Worm (Caenorhabditis elegans): ENCODE data around the gene unc-53.
"Not testable (repeated sequence)": the region's sequence is repeated elsewhere in the genome, so short reads cannot be mapped to it uniquely, and the experiment has no call there.

Gene unc-53

DNA sequence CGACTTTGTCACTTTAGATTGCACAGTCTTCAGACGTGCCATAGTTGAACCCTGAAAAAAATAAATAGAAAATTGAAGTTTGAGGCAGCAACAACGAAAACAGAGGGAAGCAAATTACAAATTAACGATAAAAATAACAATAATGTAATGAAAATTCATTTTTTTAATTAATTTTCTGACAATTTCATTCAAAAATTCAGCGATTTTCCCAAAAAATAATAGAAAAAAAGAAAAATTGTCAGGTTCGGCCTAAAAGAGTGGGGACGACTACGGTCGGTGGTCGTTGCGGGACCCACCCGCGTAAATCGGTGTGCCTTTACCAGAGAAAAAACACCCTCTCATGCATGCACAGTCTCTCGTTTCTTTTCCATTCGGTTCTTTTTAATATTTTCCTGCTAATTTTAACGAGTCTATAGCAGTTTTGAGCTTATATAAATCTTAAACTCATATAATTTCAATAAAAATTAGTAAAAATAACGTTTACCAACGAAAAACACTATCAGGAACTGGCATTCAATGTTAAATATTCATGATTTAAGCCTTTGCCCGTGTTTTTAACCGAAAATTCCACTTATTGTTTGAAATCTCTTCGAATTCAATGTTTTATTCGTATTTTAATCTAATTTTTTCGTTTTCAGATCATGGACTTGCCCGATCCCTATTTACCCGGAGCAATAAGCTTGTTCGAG, 37.2 kb upstream of the unc-53 start, which contains the start of the genes rps-9 and lsm-1 (continued):
- TF ChIP-seq nhr-11 (tag; optimal IDR thresholded peaks at IDR 0.05) (no peak), fos-1 (tag; optimal IDR thresholded peaks at IDR 0.05) (peak; percentile 42), sup-37 (GFP tag; optimal IDR thresholded peaks at IDR 0.05) (no peak), lin-15B (tag; optimal IDR thresholded peaks at IDR 0.05) (peak; percentile 10), hpl-2 (GFP tag; optimal IDR thresholded peaks at IDR 0.05) (no peak), alr-1 (tag; optimal IDR thresholded peaks at IDR 0.05; ENCODE audit: borderline replicate concordance) (no peak), mef-2 (tag; optimal IDR thresholded peaks at IDR 0.05) (no peak), unc-30 (tag; optimal IDR thresholded peaks at IDR 0.05) (no peak), snpc-4 (tag; optimal IDR thresholded peaks at IDR 0.05) (peak; percentile 38), unc-62 (GFP tag; optimal IDR thresholded peaks at IDR 0.05) (no peak), sptf-1 (tag; optimal IDR thresholded peaks at IDR 0.05) (no peak), lin-35 (GFP tag; optimal IDR thresholded peaks at IDR 0.05) (peak; percentile 84 to 87), pag-3 (tag; optimal IDR thresholded peaks at IDR 0.05; ENCODE audit: borderline replicate concordance, insufficient read depth) (no peak)

- TF ChIP-seq lsy-2 (tag; optimal IDR thresholded peaks at IDR 0.05) (peak in 1 of 2 experiments; percentile 49), C34B4.2 (tag; optimal IDR thresholded peaks at IDR 0.05) (no peak), mdl-1 (tag; optimal IDR thresholded peaks at IDR 0.05) (no peak), nhr-19 (GFP tag; conservative IDR thresholded peaks at IDR 0.05) (no peak), efl-1 (optimal IDR thresholded peaks at IDR 0.05) (no peak), efl-1 (GFP tag; optimal IDR thresholded peaks at IDR 0.05 in 1 of 2) (peak in 1 of 2 experiments; percentile 25)
Measured at ce11 chrII:11125059-11125594, 35.9 kb upstream of the unc-53 start.

DNA sequence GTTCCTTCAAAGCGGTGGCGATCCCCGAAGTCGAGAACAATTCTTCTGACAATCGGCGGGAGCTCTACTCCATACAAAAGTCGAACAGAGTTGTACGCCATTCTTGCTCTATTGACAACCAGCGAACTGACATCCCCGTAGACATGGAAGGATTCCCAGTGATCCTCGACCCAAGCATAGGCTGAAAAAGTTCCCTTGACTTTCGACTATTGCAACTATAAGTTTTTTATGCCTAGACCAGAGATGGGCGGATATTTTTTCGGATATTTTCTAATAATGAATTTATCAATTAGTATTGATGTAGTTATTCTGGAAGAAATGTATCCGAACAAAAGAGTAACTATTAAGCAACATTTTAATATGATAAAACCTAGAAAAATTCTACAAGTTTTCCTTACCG, 32.5 kb upstream of the unc-53 start, which contains the start of gene W10C6.2:
Gene W10C6.2 (minus strand): TSS at position 101 of the 400 bp plus-strand sequence.
- not testable (repeated sequence) for TF ChIP-seq pax-3 (tag; optimal IDR thresholded peaks at IDR 0.05); efl-1 (optimal IDR thresholded peaks at IDR 0.05); efl-1 (GFP tag; optimal IDR thresholded peaks at IDR 0.05 in 1 of 2); rnt-1 (tag; optimal IDR thresholded peaks at IDR 0.05)

DNA sequence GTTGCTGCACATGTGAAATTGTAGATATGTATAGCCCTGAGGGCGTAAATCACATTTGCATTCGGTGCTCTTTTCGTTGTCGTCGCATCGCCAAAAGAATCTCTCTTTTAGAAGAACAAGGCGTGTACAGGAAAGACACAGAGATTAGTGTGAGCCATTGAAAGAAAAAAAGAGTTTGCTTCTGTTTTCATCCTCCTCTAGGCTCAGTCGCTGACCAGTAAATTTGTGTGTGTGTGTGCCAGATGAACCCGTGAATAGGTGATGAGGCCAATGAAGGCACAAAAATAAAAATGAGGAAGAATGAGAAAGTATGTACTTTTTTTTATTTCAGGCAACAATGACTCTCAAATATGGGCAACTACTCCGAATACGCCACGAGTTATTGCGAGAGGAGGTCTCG, 23.2 kb upstream of the unc-53 start, which contains the start of gene mat-2:
Gene mat-2 (plus strand): TSS at position 301 of the 400 bp plus-strand sequence.
- TF ChIP-seq efl-1 (optimal IDR thresholded peaks at IDR 0.05) (no peak), efl-1 (GFP tag; optimal IDR thresholded peaks at IDR 0.05 in 1 of 2) (peak in 1 of 2 experiments; percentile 68), tlp-1 (tag; optimal IDR thresholded peaks at IDR 0.05) (no peak), swsn-7 (tag; optimal IDR thresholded peaks at IDR 0.05) (no peak), sup-37 (GFP tag; optimal IDR thresholded peaks at IDR 0.05) (no peak)

ce11 chrII:11111107-11111506, 21.9 kb upstream of the unc-53 start, which contains the start of gene glb-4:
TSS of gene glb-4 (minus strand) at chrII:11111207.
- TF ChIP-seq F16B12.6 (tag; optimal IDR thresholded peaks at IDR 0.05) (no peak), nhr-76 (tag; optimal IDR thresholded peaks at IDR 0.05) (no peak), elt-2 (tag; optimal IDR thresholded peaks at IDR 0.05) (no peak), ces-1 (GFP tag; optimal IDR thresholded peaks at IDR 0.05) (no peak), tbx-2 (tag; optimal IDR thresholded peaks at IDR 0.05) (no peak), alr-1 (tag; optimal IDR thresholded peaks at IDR 0.05; ENCODE audit: borderline replicate concordance) (no peak), lin-15B (tag; optimal IDR thresholded peaks at IDR 0.05) (no peak), nhr-71 (tag; optimal IDR thresholded peaks at IDR 0.05) (peak; percentile 18), unc-86 (tag; optimal IDR thresholded peaks at IDR 0.05) (peak; percentile 21), fkh-10 (GFP tag; optimal IDR thresholded peaks at IDR 0.05) (peak; percentile 7), lin-14 (GFP tag; optimal IDR thresholded peaks at IDR 0.05) (peak; percentile 57), swsn-7 (tag; optimal IDR thresholded peaks at IDR 0.05) (no peak), unc-130 (tag; optimal IDR thresholded peaks at IDR 0.05) (no peak)
